Worm (Caenorhabditis elegans) whole organism, midembryonic: Measurements from ENCODE around the gene F56C9.10.

Source experiments
- T22C8.4 ChIP-seq: fragments of 200-800 bp; sonication (Bioruptor generic); IDR thresholded peaks from 2 replicates; pipeline ENCODE4 v1.3.6; 2022; ENCODE audit warnings: missing genetic modification characterization, missing compliant biosample characterization
- cog-1 ChIP-seq: sonication (generic microtip); optimal IDR thresholded peaks from 2 replicates; lab custom pipeline; 2016; ENCODE audit warnings: missing genetic modification characterization, missing compliant biosample characterization
- ztf-23 ChIP-seq: fragments of 200-800 bp; sonication (Bioruptor generic); IDR thresholded peaks from 2 replicates; pipeline ENCODE4 v1.3.6; 2022; ENCODE audit warnings: missing genetic modification reagents, missing genetic modification characterization, missing compliant biosample characterization
- ztf-29 ChIP-seq: fragments of 200-800 bp; sonication (Bioruptor generic); IDR thresholded peaks from 2 replicates; pipeline ENCODE4 v1.3.6; 2022; ENCODE audit warnings: missing genetic modification reagents, missing genetic modification characterization, missing compliant biosample characterization

DNA sequence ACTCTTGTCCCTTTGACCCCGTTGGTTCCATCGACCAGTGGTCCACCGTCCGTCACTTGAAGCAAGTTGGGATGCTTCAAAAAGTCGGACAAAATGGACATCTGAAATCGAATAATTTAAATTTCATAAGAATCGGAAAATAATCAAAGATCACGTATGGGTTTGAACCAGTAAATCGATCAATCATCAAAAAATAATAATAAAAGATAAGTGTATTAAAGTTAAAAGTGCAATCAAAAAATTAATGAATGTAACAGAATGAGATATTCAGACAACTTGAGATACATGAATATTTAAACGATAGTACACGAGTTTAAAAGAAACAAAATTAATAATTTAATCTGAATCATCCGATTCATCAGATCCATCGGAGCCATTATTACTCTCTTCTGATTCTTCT, 43.8 kb upstream of the F56C9.10 start, which contains the start of gene T20B12.7:
- no peak for TF ChIP-seq ztf-23 (GFP tag; lab: Robert Waterston, UW)
- TF ChIP-seq ztf-29 (GFP tag; lab: Robert Waterston, UW), result no peak
- TF ChIP-seq T22C8.4 (GFP tag; lab: Robert Waterston, UW), result no peak
- no peak for TF ChIP-seq cog-1
